Worm (Caenorhabditis elegans): ENCODE measurements around the gene T24D5.4.

Gene T24D5.4

ce11 chrX:12596868-12597267 is at the start of gene T24D5.4:
Gene T24D5.4 (plus strand): TSS chrX:12597168.
- TF ChIP-seq pqm-1 (tag; optimal IDR thresholded peaks at IDR 0.05), result no peak
- TF ChIP-seq elt-2 (tag; optimal IDR thresholded peaks at IDR 0.05), result no peak
- TF ChIP-seq nhr-67 (tag; optimal IDR thresholded peaks at IDR 0.05), result no peak

- TF ChIP-seq egl-5 (tag; optimal IDR thresholded peaks at IDR 0.05) (no peak), pqm-1 (tag; optimal IDR thresholded peaks at IDR 0.05) (no peak), fkh-10 (GFP tag; optimal IDR thresholded peaks at IDR 0.05) (peak; percentile 59)
These were observed 47.9 kb upstream of the T24D5.4 start for ce11 chrX:12549056-12549455.

- no peak for TF ChIP-seq pqm-1 (tag; optimal IDR thresholded peaks at IDR 0.05)
- TF ChIP-seq nhr-23 (tag; optimal IDR thresholded peaks at IDR 0.05), result no peak
- no peak for TF ChIP-seq nfya-1 (tag; optimal IDR thresholded peaks at IDR 0.05; ENCODE audit: insufficient read depth)
- no peak for TF ChIP-seq nhr-12 (tag; optimal IDR thresholded peaks at IDR 0.05)
- no peak for TF ChIP-seq unc-62 (GFP tag; optimal IDR thresholded peaks at IDR 0.05)
- no peak for TF ChIP-seq elt-2 (tag; optimal IDR thresholded peaks at IDR 0.05)
- TF ChIP-seq mml-1 (tag; optimal IDR thresholded peaks at IDR 0.05), result no peak
- TF ChIP-seq nhr-25 (tag; optimal IDR thresholded peaks at IDR 0.05), result no peak
- no peak for TF ChIP-seq nhr-77 (tag; optimal IDR thresholded peaks at IDR 0.05)
- no peak for TF ChIP-seq daf-12 (tag; optimal IDR thresholded peaks at IDR 0.05)
- TF ChIP-seq ama-1 (optimal IDR thresholded peaks at IDR 0.05), result no peak
- TF ChIP-seq unc-39 (tag; optimal IDR thresholded peaks at IDR 0.05), result no peak
- TF ChIP-seq ztf-11 (tag; optimal IDR thresholded peaks at IDR 0.05), result no peak
- no peak for TF ChIP-seq zag-1 (tag; optimal IDR thresholded peaks at IDR 0.05)
- TF ChIP-seq snpc-4 (tag; optimal IDR thresholded peaks at IDR 0.05), result no peak
These were observed 45.3 kb upstream of the T24D5.4 start, which contains the start of gene npr-4 for ce11 chrX:12551633-12552032. Gene npr-4 (minus strand): TSS chrX:12551684.

ce11 chrX:12563589-12563988 is 33.4 kb upstream of the T24D5.4 start:
- TF ChIP-seq jun-1 (tag; optimal IDR thresholded peaks at IDR 0.05) (peak; percentile 60), eor-1 (tag; optimal IDR thresholded peaks at IDR 0.05) (no peak), ceh-82 (tag; optimal IDR thresholded peaks at IDR 0.05) (peak; percentile 46), R02D3.7 (tag; optimal IDR thresholded peaks at IDR 0.05) (no peak), lin-39 (tag; optimal IDR thresholded peaks at IDR 0.05) (peak; percentile 40), fkh-2 (tag; optimal IDR thresholded peaks at IDR 0.05) (no peak), nhr-28 (tag; optimal IDR thresholded peaks at IDR 0.05) (no peak), fos-1 (tag; optimal IDR thresholded peaks at IDR 0.05) (no peak), nhr-237 (tag; optimal IDR thresholded peaks at IDR 0.05) (no peak), ceh-9 (tag; optimal IDR thresholded peaks at IDR 0.05) (no peak), lsy-12 (tag; optimal IDR thresholded peaks at IDR 0.05) (no peak), elt-3 (tag; optimal IDR thresholded peaks at IDR 0.05) (no peak), nhr-25 (tag; optimal IDR thresholded peaks at IDR 0.05) (peak; percentile 42), ama-1 (optimal IDR thresholded peaks at IDR 0.05) (no peak), nhr-77 (tag; optimal IDR thresholded peaks at IDR 0.05) (no peak), unc-62 (GFP tag; optimal IDR thresholded peaks at IDR 0.05) (no peak), aly-2 (tag; optimal IDR thresholded peaks at IDR 0.05) (no peak), nhr-11 (tag; optimal IDR thresholded peaks at IDR 0.05) (no peak), ztf-4 (tag; optimal IDR thresholded peaks at IDR 0.05) (no peak), unc-39 (tag; optimal IDR thresholded peaks at IDR 0.05) (no peak), ceh-28 (tag; optimal IDR thresholded peaks at IDR 0.05) (peak; percentile 15), snpc-4 (tag; optimal IDR thresholded peaks at IDR 0.05) (no peak), egl-5 (tag; optimal IDR thresholded peaks at IDR 0.05) (no peak), pqm-1 (tag; optimal IDR thresholded peaks at IDR 0.05) (no peak), hmg-11 (tag; optimal IDR thresholded peaks at IDR 0.05) (peak; percentile 93), nhr-23 (tag; optimal IDR thresholded peaks at IDR 0.05) (no peak), egl-27 (tag; optimal IDR thresholded peaks at IDR 0.05) (peak; percentile 44), sea-2 (GFP tag; optimal IDR thresholded peaks at IDR 0.05) (no peak), zag-1 (tag; optimal IDR thresholded peaks at IDR 0.05) (no peak), elt-2 (tag; optimal IDR thresholded peaks at IDR 0.05) (peak; percentile 45), mml-1 (tag; optimal IDR thresholded peaks at IDR 0.05) (no peak), nhr-76 (tag; optimal IDR thresholded peaks at IDR 0.05) (no peak), lin-15B (tag; optimal IDR thresholded peaks at IDR 0.05) (no peak), ztf-11 (tag; optimal IDR thresholded peaks at IDR 0.05) (no peak), daf-12 (tag; optimal IDR thresholded peaks at IDR 0.05) (no peak), mdl-1 (tag; optimal IDR thresholded peaks at IDR 0.05) (no peak), pha-4 (tag; optimal IDR thresholded peaks at IDR 0.05) (peak; percentile 76), nhr-43 (tag; optimal IDR thresholded peaks at IDR 0.05; ENCODE audit: poor library complexity, severe bottlenecking) (peak; percentile 76), ceh-16 (tag; optimal IDR thresholded peaks at IDR 0.05) (no peak), nhr-67 (tag; optimal IDR thresholded peaks at IDR 0.05) (no peak), ZK546.5 (tag; optimal IDR thresholded peaks at IDR 0.05) (no peak), nfya-1 (tag; optimal IDR thresholded peaks at IDR 0.05; ENCODE audit: insufficient read depth) (peak; percentile 60), skn-1 (tag; optimal IDR thresholded peaks at IDR 0.05) (peak; percentile 6), nhr-12 (tag; optimal IDR thresholded peaks at IDR 0.05) (no peak), elt-1 (tag; optimal IDR thresholded peaks at IDR 0.05) (no peak)

All from whole organism, L3 larva.